Worm (Caenorhabditis elegans) whole organism, early embryonic: ENCODE data around the gene his-62.

ENCODE experiments used
- B0310.2 ChIP-seq: sonication (generic microtip); optimal IDR thresholded peaks from 2 replicates; lab custom pipeline; 2016; ENCODE audit warnings: mild to moderate bottlenecking, missing genetic modification characterization, missing compliant biosample characterization
- F13C5.2 ChIP-seq: sonication (generic microtip); optimal IDR thresholded peaks from 2 replicates; lab custom pipeline; 2017; ENCODE audit warnings: mild to moderate bottlenecking, missing genetic modification characterization, inconsistent platforms, missing compliant biosample characterization
- aly-1 ChIP-seq: sonication (generic microtip); optimal IDR thresholded peaks from 2 replicates; lab custom pipeline; 2016; ENCODE audit warnings: missing genetic modification characterization, missing compliant biosample characterization
- ama-1 ChIP-seq: fragments of 150-350 bp; optimal IDR thresholded peaks from 2 replicates; lab custom pipeline; 2014
- ceh-13 ChIP-seq: fragments of 200-800 bp; sonication (Bioruptor generic); optimal IDR thresholded peaks from 2 replicates; lab custom pipeline; 2018; ENCODE audit warnings: mild to moderate bottlenecking, missing genetic modification characterization, missing compliant biosample characterization
- ceh-36 ChIP-seq: sonication (generic microtip); optimal IDR thresholded peaks from 2 replicates; lab custom pipeline; 2016; ENCODE audit warnings: missing genetic modification characterization, inconsistent platforms, missing compliant biosample characterization
- ets-7 ChIP-seq: sonication (generic microtip); optimal IDR thresholded peaks from 2 replicates; lab custom pipeline; 2016; ENCODE audit warnings: missing genotype, missing genetic modification characterization, missing compliant biosample characterization
- flt-1 ChIP-seq: fragments of 200-800 bp; sonication (Bioruptor generic); IDR thresholded peaks from 2 replicates; pipeline ENCODE4 v1.3.6; 2022; ENCODE audit warnings: missing genetic modification characterization, missing compliant biosample characterization
- hmbx-1 ChIP-seq: sonication (generic microtip); optimal IDR thresholded peaks from 2 replicates; lab custom pipeline; 2016; ENCODE audit warnings: mild to moderate bottlenecking, missing genetic modification characterization, missing compliant biosample characterization
- hmg-4 ChIP-seq: fragments of 200-800 bp; sonication (Bioruptor generic); optimal IDR thresholded peaks from 2 replicates; lab custom pipeline; 2018; ENCODE audit warnings: mild to moderate bottlenecking, missing genetic modification characterization, missing compliant biosample characterization
- hnd-1 ChIP-seq: sonication (generic microtip); optimal IDR thresholded peaks from 2 replicates; lab custom pipeline; 2016; ENCODE audit warnings: missing genetic modification characterization, missing compliant biosample characterization
- pes-1 ChIP-seq: fragments of 200-800 bp; sonication (Bioruptor generic); IDR thresholded peaks from 2 replicates; pipeline ENCODE4 v1.3.6; 2022; ENCODE audit warnings: missing genetic modification reagents, missing genetic modification characterization, missing compliant biosample characterization
- scrt-1 ChIP-seq: fragments of 200-800 bp; sonication (Bioruptor generic); IDR thresholded peaks from 2 replicates; pipeline ENCODE4 v1.3.6; 2022; ENCODE audit warnings: missing genetic modification characterization, missing compliant biosample characterization
- sea-1 ChIP-seq: fragments of 200-800 bp; sonication (Bioruptor generic); conservative IDR thresholded peaks from 2 replicates; pipeline ENCODE4 v1.3.6; 2022; ENCODE audit warnings: missing genetic modification characterization, missing compliant biosample characterization
- tbx-11 ChIP-seq: fragments of 200-800 bp; sonication (Bioruptor generic); IDR thresholded peaks from 2 replicates; pipeline ENCODE4 v1.3.6; 2022; ENCODE audit warnings: missing genetic modification characterization, missing compliant biosample characterization
- tbx-37 ChIP-seq: fragments of 200-800 bp; sonication (Bioruptor generic); conservative IDR thresholded peaks from 2 replicates; pipeline ENCODE4 v1.3.6; 2022; ENCODE audit warnings: missing genetic modification reagents, missing genetic modification characterization, missing compliant biosample characterization
- tra-4 ChIP-seq: sonication (generic microtip); optimal IDR thresholded peaks from 2 replicates; lab custom pipeline; 2017; ENCODE audit warnings: missing genetic modification characterization, missing compliant biosample characterization

Gene his-62

ce11 chrIV:7486201-7486947 lies at the start of gene his-62, which contains the start of gene his-61:
TSS of gene his-62 (plus strand) at chrIV:7486545.
TSS of gene his-61 (minus strand) at chrIV:7486217.
- TF ChIP-seq tra-4 (tag; lab: Kevin White, UChicago), result peak; percentile 20
- no peak for TF ChIP-seq tbx-11
- TF ChIP-seq ceh-36 (tag; lab: Kevin White, UChicago), result peak; percentile 31
- TF ChIP-seq aly-1, result peak; percentile 79
- no peak for TF ChIP-seq sea-1 (GFP tag; lab: Robert Waterston, UW)
- no peak for TF ChIP-seq hnd-1
- TF ChIP-seq scrt-1 (GFP tag; lab: Robert Waterston, UW), result no peak
- TF ChIP-seq hmg-4, result peak; percentile 36
- peak; percentile 95 for TF ChIP-seq ama-1 (lab: Kevin White, UChicago)
- no peak for TF ChIP-seq ets-7 (tag; lab: Kevin White, UChicago)
- TF ChIP-seq flt-1, result no peak
- peak; percentile 46 for TF ChIP-seq B0310.2 (tag; lab: Kevin White, UChicago)
- no peak for TF ChIP-seq ceh-13 (GFP tag; lab: Kevin White, UChicago)
- 0 out of 2 replicates have a peak, but pooled peaks have one; percentile 4 for TF ChIP-seq pes-1 (GFP tag; lab: Robert Waterston, UW)
- peak; percentile 52 for TF ChIP-seq F13C5.2 (tag; lab: Kevin White, UChicago)

ce11 chrIV:7439377-7439776 lies 47.0 kb upstream of the his-62 start:
- TF ChIP-seq sea-1 (GFP tag; lab: Robert Waterston, UW), result no peak
- no peak for TF ChIP-seq hmbx-1
- no peak for TF ChIP-seq scrt-1 (GFP tag; lab: Robert Waterston, UW)
- TF ChIP-seq F13C5.2 (tag; lab: Kevin White, UChicago), result no peak
- no peak for TF ChIP-seq ama-1 (lab: Kevin White, UChicago)
- no peak for TF ChIP-seq ceh-36 (tag; lab: Kevin White, UChicago)
- TF ChIP-seq hmg-4, result no peak
- no peak for TF ChIP-seq pes-1 (GFP tag; lab: Robert Waterston, UW)
- TF ChIP-seq ets-7 (tag; lab: Kevin White, UChicago), result no peak

ce11 chrIV:7440238-7440637 lies 46.1 kb upstream of the his-62 start:
- TF ChIP-seq tra-4 (tag; lab: Kevin White, UChicago), result no peak
- no peak for TF ChIP-seq pes-1 (GFP tag; lab: Robert Waterston, UW)

ce11 chrIV:7440985-7441384 lies 45.4 kb upstream of the his-62 start:
- TF ChIP-seq flt-1, result peak; percentile 33; the same call in 1 of the 2 replicates
- TF ChIP-seq pes-1 (GFP tag; lab: Robert Waterston, UW), result peak; percentile 53

- TF ChIP-seq ama-1 (lab: Kevin White, UChicago) (no peak), pes-1 (GFP tag; lab: Robert Waterston, UW) (no peak), tra-4 (tag; lab: Kevin White, UChicago) (no peak), flt-1 (no peak), scrt-1 (GFP tag; lab: Robert Waterston, UW) (no peak), tbx-11 (no peak), ceh-36 (tag; lab: Kevin White, UChicago) (no peak), hmg-4 (no peak), ceh-13 (GFP tag; lab: Kevin White, UChicago) (no peak), F13C5.2 (tag; lab: Kevin White, UChicago) (no peak), B0310.2 (tag; lab: Kevin White, UChicago) (no peak), aly-1 (no peak), hnd-1 (no peak), sea-1 (GFP tag; lab: Robert Waterston, UW) (no peak), ets-7 (tag; lab: Kevin White, UChicago) (no peak), hmbx-1 (no peak), tbx-37 (GFP tag; lab: Robert Waterston, UW) (no peak)
Observed at ce11 chrIV:7445236-7445635, 41.1 kb upstream of the his-62 start, which contains the start of gene valv-1. TSS of gene valv-1 (minus strand) at chrIV:7445336.

- TF ChIP-seq tbx-11, result no peak
- no peak for TF ChIP-seq F13C5.2 (tag; lab: Kevin White, UChicago)
- TF ChIP-seq tra-4 (tag; lab: Kevin White, UChicago), result no peak
- no peak for TF ChIP-seq flt-1
- no peak for TF ChIP-seq ceh-13 (GFP tag; lab: Kevin White, UChicago)
- TF ChIP-seq hnd-1, result no peak
- TF ChIP-seq tbx-37 (GFP tag; lab: Robert Waterston, UW), result no peak
- no peak for TF ChIP-seq ceh-36 (tag; lab: Kevin White, UChicago)
- no peak for TF ChIP-seq pes-1 (GFP tag; lab: Robert Waterston, UW)
- TF ChIP-seq hmg-4, result no peak
- TF ChIP-seq aly-1, result no peak
- TF ChIP-seq ets-7 (tag; lab: Kevin White, UChicago), result no peak
- no peak for TF ChIP-seq sea-1 (GFP tag; lab: Robert Waterston, UW)
- TF ChIP-seq ama-1 (lab: Kevin White, UChicago), result no peak
- TF ChIP-seq scrt-1 (GFP tag; lab: Robert Waterston, UW), result no peak
- TF ChIP-seq B0310.2 (tag; lab: Kevin White, UChicago), result no peak
- TF ChIP-seq hmbx-1, result no peak
Observed at ce11 chrIV:7445995-7446394, 40.4 kb upstream of the his-62 start, which contains the start of gene B0496.1. TSS of gene B0496.1 (plus strand) at chrIV:7446295.

- no peak for TF ChIP-seq pes-1 (GFP tag; lab: Robert Waterston, UW)
- TF ChIP-seq ets-7 (tag; lab: Kevin White, UChicago), result no peak
- no peak for TF ChIP-seq scrt-1 (GFP tag; lab: Robert Waterston, UW)
- no peak for TF ChIP-seq tra-4 (tag; lab: Kevin White, UChicago)
- TF ChIP-seq hnd-1, result no peak
- no peak for TF ChIP-seq ama-1 (lab: Kevin White, UChicago)
- TF ChIP-seq tbx-37 (GFP tag; lab: Robert Waterston, UW), result no peak
- TF ChIP-seq hmbx-1, result no peak
- TF ChIP-seq B0310.2 (tag; lab: Kevin White, UChicago), result no peak
- TF ChIP-seq hmg-4, result no peak
- TF ChIP-seq sea-1 (GFP tag; lab: Robert Waterston, UW), result no peak
Observed at ce11 chrIV:7447556-7447955, 38.8 kb upstream of the his-62 start, which contains the start of gene B0496.2. TSS of gene B0496.2 (plus strand) at chrIV:7447856.
